Worm (Caenorhabditis elegans) whole organism, L4 larva: ENCODE data around the gene osta-1.

Experiments
- F49E8.2 ChIP-seq: sonication (generic microtip); optimal IDR thresholded peaks from 2 replicates; lab custom pipeline; 2016; ENCODE audit warnings: missing compliant biosample characterization, mild to moderate bottlenecking, missing genetic modification characterization, borderline replicate concordance
- ama-1 ChIP-seq: fragments of 150-350 bp; optimal IDR thresholded peaks from 2 replicates; lab custom pipeline; 2014; ENCODE audit warnings: inconsistent platforms, mixed read lengths
- daf-12 ChIP-seq: fragments of 150-350 bp; optimal IDR thresholded peaks from 2 replicates; lab custom pipeline; 2014; ENCODE audit warnings: missing biosample characterization, missing genetic modification reagents, missing genetic modification characterization
- dmd-9 ChIP-seq: fragments of 200-800 bp; sonication (Bioruptor generic); IDR thresholded peaks from 2 replicates; pipeline ENCODE4 v1.3.6; 2022; ENCODE audit warnings: missing genetic modification reagents, missing genetic modification characterization, missing compliant biosample characterization
- egl-27 ChIP-seq: sonication (generic microtip); optimal IDR thresholded peaks from 3 replicates; lab custom pipeline; 2017; ENCODE audit warnings: missing biosample characterization, missing genetic modification reagents, missing genetic modification characterization
- hif-1 ChIP-seq, 2 experiments: sonication (generic microtip); optimal IDR thresholded peaks; 2 replicates each; lab custom pipeline; 2016 to 2017; ENCODE audit warnings: missing compliant biosample characterization in 2 of 2, missing genetic modification characterization in 2 of 2, missing genetic modification reagents in 2 of 2, missing genotype in 2 of 2, mild to moderate bottlenecking in 1 of 2
- hmg-1.1 ChIP-seq: fragments of 200-800 bp; sonication (Bioruptor generic); IDR thresholded peaks from 2 replicates; pipeline ENCODE4 v1.3.6; 2022; ENCODE audit warnings: missing genetic modification reagents, missing genetic modification characterization, missing compliant biosample characterization
- lin-39 ChIP-seq: fragments of 150-350 bp; optimal IDR thresholded peaks from 2 replicates; lab custom pipeline; 2014; ENCODE audit warnings: missing biosample characterization, missing genetic modification reagents, missing genetic modification characterization
- lsy-2 ChIP-seq, 2 experiments: fragments of 150-350 bp in 1 of 2; sonication (generic microtip) in 1 of 2; optimal IDR thresholded peaks; 2 replicates each; lab custom pipeline; 2014 to 2017; ENCODE audit warnings: missing biosample characterization in 2 of 2, missing genetic modification characterization in 2 of 2
- mdl-1 ChIP-seq, 2 experiments: fragments of 150-350 bp in 1 of 2; sonication (generic microtip) in 1 of 2; optimal IDR thresholded peaks; 2 replicates each; lab custom pipeline; 2014 to 2017; ENCODE audit warnings: missing biosample characterization in 2 of 2, missing genetic modification characterization in 2 of 2
- nhr-102 ChIP-seq: sonication (generic microtip); optimal IDR thresholded peaks from 2 replicates; lab custom pipeline; 2016; ENCODE audit warnings: mild to moderate bottlenecking, missing genetic modification characterization, moderate library complexity, missing compliant biosample characterization
- nhr-42 ChIP-seq: fragments of 200-800 bp; sonication (Bioruptor generic); IDR thresholded peaks from 2 replicates; pipeline ENCODE4 v1.3.6; 2022; ENCODE audit warnings: missing genetic modification characterization, missing compliant biosample characterization
- zip-2 ChIP-seq: fragments of 150-350 bp; optimal IDR thresholded peaks from 2 replicates; lab custom pipeline; 2014; ENCODE audit warnings: missing biosample characterization, missing genetic modification characterization

DNA sequence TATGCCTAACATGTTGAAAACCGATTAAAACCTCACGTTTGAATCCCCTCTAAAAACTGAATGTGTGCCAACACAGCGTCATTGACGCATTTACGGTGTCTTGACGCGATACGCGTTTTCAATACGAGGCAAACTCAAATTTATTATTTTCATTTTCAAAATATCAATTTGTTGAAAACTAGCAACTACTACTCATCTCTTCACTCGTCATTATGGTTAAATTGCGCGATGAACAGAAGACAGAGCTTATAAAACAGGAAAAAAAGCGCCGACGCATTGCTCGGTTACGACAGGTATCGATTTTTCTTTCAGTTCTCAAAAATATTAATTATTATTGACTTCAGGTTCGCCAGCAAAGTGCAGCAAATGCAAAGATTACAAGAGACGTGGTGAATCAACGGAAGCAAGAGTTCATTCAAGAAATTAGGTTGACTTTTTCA, 18.1 kb downstream of the osta-1 start, which contains the start of gene enee-1:
- TF ChIP-seq F49E8.2 (tag; lab: Kevin White, UChicago) (no peak), egl-27 (tag; lab: Kevin White, UChicago) (no peak), ama-1 (peak; percentile 90), hif-1 (tag; optimal IDR thresholded peaks at IDR 0.05; lab: Kevin White, UChicago) (peak in 1 of 2 experiments; percentile 70), nhr-42 (GFP tag; lab: Robert Waterston, UW) (peak; percentile 62; the same call in 1 of the 2 replicates), nhr-102 (tag; lab: Kevin White, UChicago) (peak; percentile 81), mdl-1 (tag; optimal IDR thresholded peaks at IDR 0.05; lab: Kevin White, UChicago) (peak in 1 of 2 experiments; percentile 18), lin-39 (tag; lab: Kevin White, UChicago) (no peak), zip-2 (tag; lab: Kevin White, UChicago) (peak; percentile 70), dmd-9 (no peak), daf-12 (no peak), lsy-2 (tag; optimal IDR thresholded peaks at IDR 0.05; lab: Kevin White, UChicago) (peak; percentile 42 to 89), hmg-1.1 (GFP tag; lab: Robert Waterston, UW) (peak; percentile 75)
